Worm (Caenorhabditis elegans) whole organism, L1 larva: ENCODE results near the gene srz-6.
"Not testable (repeated sequence)": the region's sequence is repeated elsewhere in the genome, so short reads cannot be mapped to it uniquely, and the experiment has no call there.

ENCODE experiments used
- C16A3.4 ChIP-seq: fragments of 150-350 bp; optimal IDR thresholded peaks from 2 replicates; lab custom pipeline; 2014; ENCODE audit warnings: missing biosample characterization, missing genetic modification characterization
- aha-1 ChIP-seq: fragments of 150-350 bp; optimal IDR thresholded peaks from 2 replicates; lab custom pipeline; 2014; ENCODE audit warnings: missing biosample characterization, missing genetic modification characterization
- ceh-8 ChIP-seq: fragments of 200-800 bp; sonication (Bioruptor generic); optimal IDR thresholded peaks from 2 replicates; lab custom pipeline; 2018; ENCODE audit warnings: mild to moderate bottlenecking, missing genetic modification characterization, moderate library complexity, missing compliant biosample characterization
- ceh-82 ChIP-seq, 3 experiments: fragments of 150-350 bp in 1 of 3; sonication (generic microtip) in 2 of 3; optimal IDR thresholded peaks; 2 replicates each; lab custom pipeline; 2014 to 2017; ENCODE audit warnings: missing biosample characterization in 3 of 3, missing genetic modification characterization in 3 of 3
- ceh-88 ChIP-seq: fragments of 200-800 bp; sonication (Bioruptor generic); IDR thresholded peaks from 2 replicates; pipeline ENCODE4 v1.3.6; 2022; ENCODE audit warnings: missing genetic modification characterization, missing compliant biosample characterization
- ceh-90 ChIP-seq: sonication (generic microtip); optimal IDR thresholded peaks from 2 replicates; lab custom pipeline; 2016; ENCODE audit warnings: missing genetic modification characterization, missing compliant biosample characterization
- ces-1 ChIP-seq: fragments of 150-350 bp; optimal IDR thresholded peaks from 2 replicates; lab custom pipeline; 2014; ENCODE audit warnings: missing biosample characterization, missing genetic modification reagents, missing genetic modification characterization
- dpl-1 ChIP-seq, 3 experiments: fragments of 150-350 bp in 2 of 3; sonication (generic microtip) in 1 of 3; optimal IDR thresholded peaks; 2 replicates each; lab custom pipeline; 2014 to 2017; ENCODE audit warnings: missing biosample characterization in 3 of 3, missing genetic modification characterization in 3 of 3, missing genetic modification reagents in 3 of 3
- dsc-1 ChIP-seq: sonication (generic microtip); optimal IDR thresholded peaks from 2 replicates; lab custom pipeline; 2016; ENCODE audit warnings: mild to moderate bottlenecking, missing genetic modification characterization, missing compliant biosample characterization
- efl-1 ChIP-seq, 4 experiments: fragments of 150-350 bp; optimal IDR thresholded peaks in 3 of 4; peaks in 1 of 4; 1 replicate in 1 of 4; 2 replicates in 3 of 4; lab custom pipeline; 2014; ENCODE audit warnings: missing biosample characterization in 2 of 4, missing genetic modification characterization in 2 of 4, missing genetic modification reagents in 2 of 4
- elt-2 ChIP-seq: sonication (generic microtip); optimal IDR thresholded peaks from 2 replicates; lab custom pipeline; 2016; ENCODE audit warnings: missing genetic modification characterization, mild to moderate bottlenecking, inconsistent platforms, missing compliant biosample characterization, missing genetic modification reagents
- irx-1 ChIP-seq: sonication (generic microtip); optimal IDR thresholded peaks from 2 replicates; lab custom pipeline; 2016; ENCODE audit warnings: missing genetic modification characterization, missing compliant biosample characterization
- isw-1 ChIP-seq: fragments of 200-800 bp; sonication (Bioruptor generic); IDR thresholded peaks from 2 replicates; pipeline ENCODE4 v1.3.6; 2022; ENCODE audit warnings: missing genetic modification characterization, missing compliant biosample characterization
- jun-1 ChIP-seq: fragments of 150-350 bp; optimal IDR thresholded peaks from 2 replicates; lab custom pipeline; 2014; ENCODE audit warnings: missing biosample characterization, missing genetic modification reagents, missing genetic modification characterization
- lin-14 ChIP-seq: fragments of 200-800 bp; sonication (Bioruptor generic); optimal IDR thresholded peaks from 2 replicates; lab custom pipeline; 2018; ENCODE audit warnings: mild to moderate bottlenecking, missing genetic modification characterization, moderate library complexity, missing compliant biosample characterization
- lin-35 ChIP-seq, 2 experiments: fragments of 150-350 bp; optimal IDR thresholded peaks; 2 replicates each; lab custom pipeline; 2014; ENCODE audit warnings: missing biosample characterization in 2 of 2, missing genetic modification characterization in 2 of 2, missing genetic modification reagents in 2 of 2
- lin-39 ChIP-seq: fragments of 150-350 bp; optimal IDR thresholded peaks from 2 replicates; lab custom pipeline; 2014; ENCODE audit warnings: missing biosample characterization, missing genetic modification reagents, missing genetic modification characterization
- lir-3 ChIP-seq: sonication (generic microtip); optimal IDR thresholded peaks from 2 replicates; lab custom pipeline; 2016; ENCODE audit warnings: mild to moderate bottlenecking, missing genetic modification characterization, moderate library complexity, missing compliant biosample characterization; ENCODE audit not compliant: poor library complexity
- mdl-1 ChIP-seq, 2 experiments: fragments of 150-350 bp; optimal IDR thresholded peaks; 2 replicates each; lab custom pipeline; 2014 to 2017; ENCODE audit warnings: missing biosample characterization in 2 of 2, missing genetic modification characterization in 2 of 2, inconsistent platforms in 1 of 2
- mef-2 ChIP-seq: fragments of 150-350 bp; optimal IDR thresholded peaks from 2 replicates; lab custom pipeline; 2014; ENCODE audit warnings: missing biosample characterization, missing genetic modification characterization
- nhr-19 ChIP-seq: fragments of 200-800 bp; sonication (Bioruptor generic); conservative IDR thresholded peaks from 2 replicates; pipeline ENCODE4 v1.3.6; 2022; ENCODE audit warnings: missing genetic modification characterization, missing compliant biosample characterization
- nhr-20 ChIP-seq: sonication (generic microtip); optimal IDR thresholded peaks from 2 replicates; lab custom pipeline; 2016; ENCODE audit warnings: mild to moderate bottlenecking, missing genetic modification characterization, missing compliant biosample characterization
- nhr-237 ChIP-seq: fragments of 150-350 bp; optimal IDR thresholded peaks from 2 replicates; lab custom pipeline; 2014; ENCODE audit warnings: missing biosample characterization, missing genetic modification characterization
- nhr-47 ChIP-seq: sonication (generic microtip); optimal IDR thresholded peaks from 2 replicates; lab custom pipeline; 2016; ENCODE audit warnings: mild to moderate bottlenecking, missing genetic modification characterization, moderate library complexity, missing compliant biosample characterization
- nhr-71 ChIP-seq: sonication (generic microtip); optimal IDR thresholded peaks from 2 replicates; lab custom pipeline; 2016; ENCODE audit warnings: mild to moderate bottlenecking, missing genetic modification characterization, moderate library complexity, missing compliant biosample characterization
- nhr-85 ChIP-seq: sonication (generic microtip); peaks from one replicate; lab custom pipeline; 2016; ENCODE audit warnings: missing genetic modification characterization, inconsistent platforms, missing compliant biosample characterization
- nhr-90 ChIP-seq: sonication (generic microtip); optimal IDR thresholded peaks from 2 replicates; lab custom pipeline; 2016; ENCODE audit warnings: mild to moderate bottlenecking, missing genetic modification characterization, missing compliant biosample characterization; ENCODE audit not compliant: poor library complexity
- pqm-1 ChIP-seq: sonication (generic microtip); optimal IDR thresholded peaks from 3 replicates; lab custom pipeline; 2017; ENCODE audit warnings: missing biosample characterization, missing genetic modification characterization
- snpc-4 ChIP-seq: fragments of 150-350 bp; optimal IDR thresholded peaks from 2 replicates; lab custom pipeline; 2014; ENCODE audit warnings: missing biosample characterization, missing genetic modification characterization
- snu-23 ChIP-seq: sonication (generic microtip); optimal IDR thresholded peaks from 2 replicates; lab custom pipeline; 2016; ENCODE audit warnings: missing genetic modification characterization, missing compliant biosample characterization
- sox-4 ChIP-seq: sonication (generic microtip); optimal IDR thresholded peaks from 2 replicates; lab custom pipeline; 2016; ENCODE audit warnings: missing genetic modification characterization, missing compliant biosample characterization
- sup-37 ChIP-seq: fragments of 200-800 bp; sonication (Bioruptor generic); optimal IDR thresholded peaks from 2 replicates; lab custom pipeline; 2018; ENCODE audit warnings: mild to moderate bottlenecking, missing genetic modification characterization, missing compliant biosample characterization
- swsn-7 ChIP-seq: sonication (generic microtip); optimal IDR thresholded peaks from 2 replicates; lab custom pipeline; 2016; ENCODE audit warnings: missing genetic modification characterization, missing compliant biosample characterization
- tbx-2 ChIP-seq: sonication (generic microtip); optimal IDR thresholded peaks from 2 replicates; lab custom pipeline; 2016; ENCODE audit warnings: missing genetic modification characterization, missing compliant biosample characterization
- unc-130 ChIP-seq: fragments of 150-350 bp; optimal IDR thresholded peaks from 2 replicates; lab custom pipeline; 2017; ENCODE audit warnings: missing biosample characterization, missing genetic modification characterization, inconsistent platforms
- unc-86 ChIP-seq: sonication (generic microtip); optimal IDR thresholded peaks from 2 replicates; lab custom pipeline; 2016; ENCODE audit warnings: missing genetic modification characterization, missing compliant biosample characterization
- zip-4 ChIP-seq: fragments of 200-800 bp; sonication (Bioruptor generic); optimal IDR thresholded peaks from 2 replicates; lab custom pipeline; 2018; ENCODE audit warnings: mild to moderate bottlenecking, missing genetic modification characterization, moderate library complexity, missing compliant biosample characterization

The srz-6 gene

ce11 chrII:12530958-12531357 lies 38.9 kb downstream of the srz-6 start, which contains the start of gene srx-120:
Gene srx-120, plus strand, starts transcription at chrII:12531258.
- TF ChIP-seq unc-130 (no peak), efl-1 (optimal IDR thresholded peaks at IDR 0.05; lab: Kevin White, UChicago) (no peak), efl-1 (GFP tag; optimal IDR thresholded peaks at IDR 0.05 in 1 of 2; lab: Kevin White, UChicago) (no peak), pqm-1 (tag; lab: Kevin White, UChicago) (no peak), zip-4 (GFP tag; lab: Kevin White, UChicago) (no peak), irx-1 (no peak), nhr-237 (tag; lab: Kevin White, UChicago) (no peak), swsn-7 (tag; lab: Kevin White, UChicago) (no peak), nhr-85 (no peak), snpc-4 (no peak), ceh-88 (no peak), nhr-71 (no peak), nhr-19 (GFP tag; lab: Robert Waterston, UW) (no peak), mdl-1 (tag; optimal IDR thresholded peaks at IDR 0.05; lab: Kevin White, UChicago) (no peak), dpl-1 (GFP tag; optimal IDR thresholded peaks at IDR 0.05; lab: Kevin White, UChicago) (no peak)

- peak; percentile 64 for TF ChIP-seq dsc-1 (tag; lab: Kevin White, UChicago)
- no peak for TF ChIP-seq isw-1 (GFP tag; lab: Robert Waterston, UW)
Observed at ce11 chrII:12535297-12535803, 43.3 kb downstream of the srz-6 start, which contains the start of gene nimk-1. Gene nimk-1, plus strand, starts transcription at chrII:12535753.

- not testable (repeated sequence) for TF ChIP-seq sup-37 (GFP tag; lab: Kevin White, UChicago); aha-1 (tag; lab: Kevin White, UChicago); lin-14 (GFP tag; lab: Kevin White, UChicago)
- TF ChIP-seq, all 84 proteins: peak for 0; not testable (repeated sequence) for 84
Observed at ce11 chrII:12536203-12536602, 44.2 kb downstream of the srz-6 start, which contains the start of gene F49C5.3. Gene F49C5.3, plus strand, starts transcription at chrII:12536503.

ce11 chrII:12539395-12539794 lies 47.4 kb downstream of the srz-6 start:
- TF ChIP-seq jun-1 (tag; lab: Kevin White, UChicago) (no peak), nhr-20 (tag; lab: Kevin White, UChicago) (no peak), sox-4 (tag; lab: Kevin White, UChicago) (no peak), lir-3 (no peak), ceh-8 (GFP tag; lab: Kevin White, UChicago) (no peak), snu-23 (GFP tag; lab: Kevin White, UChicago) (no peak), ceh-82 (tag; optimal IDR thresholded peaks at IDR 0.05; lab: Kevin White, UChicago) (no peak), tbx-2 (no peak), nhr-90 (tag; lab: Kevin White, UChicago) (no peak), mef-2 (tag; lab: Kevin White, UChicago) (no peak), unc-86 (tag; lab: Kevin White, UChicago) (no peak), ces-1 (GFP tag; lab: Kevin White, UChicago) (no peak), ceh-90 (no peak), lin-39 (no peak)

- TF ChIP-seq lin-35 (GFP tag; optimal IDR thresholded peaks at IDR 0.05; lab: Kevin White, UChicago): peak in 1 of 2 experiments; percentile 31
- TF ChIP-seq nhr-90 (tag; lab: Kevin White, UChicago): peak; percentile 68
- TF ChIP-seq efl-1 (optimal IDR thresholded peaks at IDR 0.05; lab: Kevin White, UChicago): peak in 1 of 2 experiments; percentile 2
- TF ChIP-seq efl-1 (GFP tag; optimal IDR thresholded peaks at IDR 0.05 in 1 of 2; lab: Kevin White, UChicago): peak in 1 of 2 experiments; percentile 82
- TF ChIP-seq snu-23 (GFP tag; lab: Kevin White, UChicago): peak; percentile 18
- peak; percentile 31 for TF ChIP-seq nhr-71
- TF ChIP-seq nhr-47 (tag; lab: Kevin White, UChicago): peak; percentile 15
- TF ChIP-seq C16A3.4 (tag; lab: Kevin White, UChicago): peak; percentile 7
- TF ChIP-seq nhr-19 (GFP tag; lab: Robert Waterston, UW): 0 out of 2 replicates have a peak, but pooled peaks have one; percentile 11
- TF ChIP-seq elt-2 (tag; lab: Kevin White, UChicago): peak; percentile 24
Observed at ce11 chrII:12541670-12542080, 49.6 kb downstream of the srz-6 start.
